Fruit fly (Drosophila melanogaster) whole organism, pupa: ENCODE data around the gene Cpr65Au.

Experiments
- CG17806 ChIP-seq: fragments of 200-800 bp; sonication (Bioruptor generic); optimal IDR thresholded peaks from 2 replicates; lab custom pipeline; 2018; ENCODE audit warnings: missing biosample characterization, mild to moderate bottlenecking, missing genetic modification characterization, moderate library complexity
- D1 ChIP-seq: fragments of 200-800 bp; sonication (Bioruptor generic); optimal IDR thresholded peaks from 2 replicates; lab custom pipeline; 2018; ENCODE audit warnings: missing biosample characterization, mild to moderate bottlenecking, missing genetic modification characterization, moderate library complexity
- EcR ChIP-seq: fragments of 200-800 bp; sonication (Bioruptor generic); optimal IDR thresholded peaks from 3 replicates; lab custom pipeline; 2019; ENCODE audit warnings: missing biosample characterization, missing genetic modification characterization, mild to moderate bottlenecking, moderate library complexity, missing genetic modification reagents
- Pif1A ChIP-seq: fragments of 200-800 bp; sonication (Bioruptor generic); optimal IDR thresholded peaks from 3 replicates; lab custom pipeline; 2016; ENCODE audit warnings: missing biosample characterization, missing genetic modification characterization
- Pif1B ChIP-seq: fragments of 200-800 bp; sonication (Bioruptor generic); optimal IDR thresholded peaks from 3 replicates; lab custom pipeline; 2016; ENCODE audit warnings: missing biosample characterization, missing genetic modification characterization
- Snoo ChIP-seq: fragments of 200-800 bp; sonication (Bioruptor generic); optimal IDR thresholded peaks from 3 replicates; lab custom pipeline; 2017; ENCODE audit warnings: missing biosample characterization, mild to moderate bottlenecking, missing genetic modification characterization, inconsistent platforms
- gl ChIP-seq: fragments of 200-800 bp; sonication (Bioruptor generic); optimal IDR thresholded peaks from 2 replicates; lab custom pipeline; 2018; ENCODE audit warnings: missing biosample characterization, mild to moderate bottlenecking, missing genetic modification characterization

DNA sequence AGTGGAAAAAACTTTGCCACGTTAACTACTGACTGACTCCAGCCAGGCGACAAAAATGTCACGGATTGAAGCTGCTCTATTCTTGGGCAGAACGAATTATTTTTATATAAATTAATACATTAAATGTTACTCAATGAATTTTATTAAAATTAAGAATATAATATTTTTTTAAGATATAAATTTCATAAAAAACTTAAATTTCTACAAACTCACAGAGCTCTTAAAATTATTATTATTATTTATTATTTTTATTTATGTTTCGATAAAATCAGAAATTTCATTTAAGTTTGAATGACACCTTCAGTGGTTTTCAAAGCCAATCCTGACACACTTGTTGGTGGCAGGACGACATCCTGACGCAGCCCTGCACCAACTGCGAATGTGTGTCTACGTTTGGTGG lies 46.8 kb downstream of the Cpr65Au start:
- TF ChIP-seq gl (tag; lab: Kevin White, UChicago) (no peak), Pif1B (GFP tag; lab: Kevin White, UChicago) (peak; percentile 74), Pif1A (GFP tag; lab: Kevin White, UChicago) (peak; percentile 57), CG17806 (peak; percentile 31), Snoo (tag; lab: Kevin White, UChicago) (no peak), D1 (tag; lab: Kevin White, UChicago) (peak; percentile 34), EcR (GFP tag; lab: Kevin White, UChicago) (no peak)
